Worm (Caenorhabditis elegans) whole organism, L3 larva: Measurements from ENCODE around the gene F49C12.9.

ENCODE experiments used
- R02D3.7 ChIP-seq: fragments of 150-350 bp; optimal IDR thresholded peaks from 2 replicates; lab custom pipeline; 2014; ENCODE audit warnings: missing biosample characterization, missing genetic modification characterization
- aly-2 ChIP-seq: fragments of 150-350 bp; optimal IDR thresholded peaks from 2 replicates; lab custom pipeline; 2014; ENCODE audit warnings: missing biosample characterization, missing genetic modification characterization
- ama-1 ChIP-seq: fragments of 150-350 bp; optimal IDR thresholded peaks from 2 replicates; lab custom pipeline; 2018
- ceh-16 ChIP-seq: sonication (generic microtip); optimal IDR thresholded peaks from 2 replicates; lab custom pipeline; 2017; ENCODE audit warnings: missing biosample characterization, missing genetic modification characterization
- ceh-82 ChIP-seq: fragments of 150-350 bp; optimal IDR thresholded peaks from 2 replicates; lab custom pipeline; 2014; ENCODE audit warnings: missing biosample characterization, missing genetic modification characterization
- daf-12 ChIP-seq: fragments of 150-350 bp; optimal IDR thresholded peaks from 2 replicates; lab custom pipeline; 2014; ENCODE audit warnings: missing biosample characterization, missing genetic modification reagents, missing genetic modification characterization
- egl-27 ChIP-seq: sonication (generic microtip); optimal IDR thresholded peaks from 4 replicates; lab custom pipeline; 2017; ENCODE audit warnings: missing biosample characterization, missing genetic modification reagents, missing genetic modification characterization
- egl-5 ChIP-seq: fragments of 150-350 bp; optimal IDR thresholded peaks from 2 replicates; lab custom pipeline; 2017; ENCODE audit warnings: missing biosample characterization, missing genetic modification reagents, missing genetic modification characterization, inconsistent platforms
- elt-1 ChIP-seq: fragments of 150-350 bp; optimal IDR thresholded peaks from 2 replicates; lab custom pipeline; 2014; ENCODE audit warnings: missing biosample characterization, missing genetic modification characterization
- elt-2 ChIP-seq: sonication (generic microtip); optimal IDR thresholded peaks from 2 replicates; lab custom pipeline; 2016; ENCODE audit warnings: missing genetic modification reagents, mild to moderate bottlenecking, missing genetic modification characterization, missing compliant biosample characterization
- elt-3 ChIP-seq, 3 experiments: fragments of 150-350 bp in 1 of 3; sonication (generic microtip) in 2 of 3; optimal IDR thresholded peaks; 2 replicates in 2 of 3; 4 replicates in 1 of 3; lab custom pipeline; 2014 to 2017; ENCODE audit warnings: missing biosample characterization in 3 of 3, missing genetic modification characterization in 3 of 3
- eor-1 ChIP-seq, 2 experiments: fragments of 150-350 bp; optimal IDR thresholded peaks; 2 replicates each; lab custom pipeline; 2014 to 2018; ENCODE audit warnings: missing biosample characterization in 2 of 2, missing genetic modification characterization in 2 of 2
- hmg-11 ChIP-seq: sonication (generic microtip); optimal IDR thresholded peaks from 2 replicates; lab custom pipeline; 2016; ENCODE audit warnings: missing genetic modification characterization, missing compliant biosample characterization
- lin-15B ChIP-seq: fragments of 150-350 bp; optimal IDR thresholded peaks from 2 replicates; lab custom pipeline; 2014; ENCODE audit warnings: missing biosample characterization, missing genetic modification characterization
- lsy-12 ChIP-seq: sonication (generic microtip); optimal IDR thresholded peaks from 2 replicates; lab custom pipeline; 2016; ENCODE audit warnings: mild to moderate bottlenecking, missing genetic modification characterization, missing compliant biosample characterization
- mml-1 ChIP-seq: fragments of 150-350 bp; sonication (generic microtip); optimal IDR thresholded peaks from 3 replicates; lab custom pipeline; 2014; ENCODE audit warnings: missing biosample characterization, missing genetic modification characterization
- nfya-1 ChIP-seq: sonication (generic microtip); optimal IDR thresholded peaks from 2 replicates; lab custom pipeline; 2017; ENCODE audit warnings: missing genetic modification characterization, mild to moderate bottlenecking, missing compliant biosample characterization, antibody characterized with exemption, moderate library complexity; ENCODE audit not compliant: insufficient read depth
- nhr-23 ChIP-seq: fragments of 150-350 bp; optimal IDR thresholded peaks from 2 replicates; lab custom pipeline; 2014; ENCODE audit warnings: missing biosample characterization, missing genetic modification reagents, missing genetic modification characterization
- nhr-43 ChIP-seq: sonication (generic microtip); optimal IDR thresholded peaks from 2 replicates; lab custom pipeline; 2016; ENCODE audit warnings: mild to moderate bottlenecking, missing genetic modification characterization, missing compliant biosample characterization; ENCODE audit not compliant: poor library complexity, severe bottlenecking
- nhr-67 ChIP-seq: fragments of 150-350 bp; optimal IDR thresholded peaks from 2 replicates; lab custom pipeline; 2014; ENCODE audit warnings: missing biosample characterization, missing genetic modification characterization
- nhr-77 ChIP-seq: fragments of 150-350 bp; optimal IDR thresholded peaks from 2 replicates; lab custom pipeline; 2014; ENCODE audit warnings: missing biosample characterization, missing genetic modification characterization
- pha-4 ChIP-seq: fragments of 150-350 bp; optimal IDR thresholded peaks from 2 replicates; lab custom pipeline; 2014; ENCODE audit warnings: missing biosample characterization, missing genetic modification reagents, missing genetic modification characterization
- pqm-1 ChIP-seq: fragments of 150-350 bp; optimal IDR thresholded peaks from 2 replicates; lab custom pipeline; 2017; ENCODE audit warnings: missing biosample characterization, missing genetic modification characterization, inconsistent platforms
- sea-2 ChIP-seq: fragments of 150-350 bp; sonication (generic microtip); optimal IDR thresholded peaks from 4 replicates; lab custom pipeline; 2014; ENCODE audit warnings: missing biosample characterization, missing genetic modification reagents, missing genetic modification characterization
- snpc-4 ChIP-seq: fragments of 150-350 bp; optimal IDR thresholded peaks from 2 replicates; lab custom pipeline; 2014; ENCODE audit warnings: missing biosample characterization, missing genetic modification characterization
- tbx-2 ChIP-seq: sonication (generic microtip); optimal IDR thresholded peaks from 2 replicates; lab custom pipeline; 2016; ENCODE audit warnings: mild to moderate bottlenecking, missing genetic modification characterization, missing compliant biosample characterization
- unc-39 ChIP-seq: sonication (generic microtip); optimal IDR thresholded peaks from 4 replicates; lab custom pipeline; 2017; ENCODE audit warnings: missing biosample characterization, missing genetic modification characterization
- unc-62 ChIP-seq: fragments of 150-350 bp; sonication (generic microtip); optimal IDR thresholded peaks from 4 replicates; lab custom pipeline; 2014; ENCODE audit warnings: missing biosample characterization, missing genetic modification reagents, missing genetic modification characterization
- zag-1 ChIP-seq: fragments of 150-350 bp; optimal IDR thresholded peaks from 2 replicates; lab custom pipeline; 2014; ENCODE audit warnings: missing biosample characterization, missing genetic modification characterization
- ztf-11 ChIP-seq: fragments of 150-350 bp; optimal IDR thresholded peaks from 2 replicates; lab custom pipeline; 2014; ENCODE audit warnings: missing biosample characterization, missing genetic modification characterization
- ztf-4 ChIP-seq: fragments of 150-350 bp; optimal IDR thresholded peaks from 2 replicates; lab custom pipeline; 2014; ENCODE audit warnings: missing biosample characterization, missing genetic modification characterization

F49C12.9 gene

DNA sequence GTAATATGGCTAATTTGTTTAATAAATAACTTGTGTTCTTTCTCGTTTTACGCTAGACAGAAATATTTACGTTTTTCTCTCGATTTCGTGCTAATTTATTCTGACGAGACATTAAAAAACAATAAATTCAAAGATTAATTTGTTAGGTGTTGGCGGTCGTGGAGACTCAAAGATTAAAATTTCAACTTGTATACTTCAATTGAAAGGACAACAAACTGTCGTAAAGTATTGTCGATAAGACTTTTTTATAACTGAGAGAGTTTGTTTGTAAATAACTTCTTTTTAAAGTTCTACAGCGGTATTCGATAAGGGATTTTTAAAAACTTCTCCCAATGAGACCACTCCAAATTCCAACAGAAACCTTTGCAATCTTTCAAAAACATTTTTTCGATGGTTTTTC lies 37.7 kb upstream of the F49C12.9 start:
- no peak for TF ChIP-seq zag-1 (tag; lab: Kevin White, UChicago)
- no peak for TF ChIP-seq ama-1 (lab: Kevin White, UChicago)

DNA sequence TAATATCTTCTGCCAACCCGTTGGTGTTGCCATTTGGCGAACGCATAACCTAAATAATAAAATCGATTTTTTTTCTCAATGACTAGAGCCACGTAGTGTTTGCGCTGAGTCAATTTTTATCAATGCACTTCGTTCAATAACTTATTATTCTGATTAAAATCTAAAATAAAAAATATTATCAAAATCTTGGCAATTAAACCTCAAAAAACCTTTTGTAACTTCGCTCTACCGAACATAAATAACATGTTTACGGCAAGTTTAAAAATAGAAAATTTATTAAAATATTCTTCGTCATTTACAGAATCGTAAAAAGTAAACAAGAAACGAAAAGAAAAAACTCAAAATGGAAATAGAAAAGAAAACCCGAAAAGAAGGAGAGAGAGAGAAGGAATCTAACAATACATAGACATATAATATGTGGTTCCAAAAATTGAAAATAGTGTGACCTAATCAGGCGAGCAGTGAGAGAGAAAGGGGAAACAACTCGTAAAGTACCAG lies 27.1 kb upstream of the F49C12.9 start, which contains the start of gene pigc-1:
TSS of gene pigc-1 (minus strand) at position 51 of the 498 bp plus-strand sequence.
- TF ChIP-seq egl-27 (no peak), pha-4 (tag; lab: Kevin White, UChicago) (peak; percentile 80)

DNA sequence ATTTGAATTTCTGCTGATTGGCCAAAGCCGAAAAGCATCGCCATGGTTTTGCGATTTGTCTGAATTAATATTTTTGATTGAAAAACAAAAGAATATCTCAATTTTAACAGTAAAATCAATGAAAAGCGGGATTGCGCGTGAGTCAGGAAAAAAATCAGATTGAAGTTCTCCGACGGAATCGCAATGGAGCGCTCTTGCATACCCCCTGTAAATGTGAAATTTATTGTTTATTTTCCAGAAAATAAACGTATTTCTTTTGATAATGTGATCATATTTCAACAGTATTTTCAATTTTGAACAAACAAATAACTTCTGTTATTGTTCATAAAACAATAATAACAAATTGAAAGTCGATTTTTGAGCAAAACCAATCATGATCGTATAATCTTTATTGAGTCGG lies 25.6 kb upstream of the F49C12.9 start, which contains the start of gene vps-26:
TSS of gene vps-26 (minus strand) at position 200 of the 400 bp plus-strand sequence.
- TF ChIP-seq hmg-11 (tag; lab: Kevin White, UChicago) (peak; percentile 35), pha-4 (tag; lab: Kevin White, UChicago) (peak; percentile 81), ceh-16 (no peak), lin-15B (peak; percentile 36), nhr-43 (no peak), elt-2 (tag; lab: Kevin White, UChicago) (peak; percentile 10), nhr-23 (tag; lab: Kevin White, UChicago) (no peak)

DNA sequence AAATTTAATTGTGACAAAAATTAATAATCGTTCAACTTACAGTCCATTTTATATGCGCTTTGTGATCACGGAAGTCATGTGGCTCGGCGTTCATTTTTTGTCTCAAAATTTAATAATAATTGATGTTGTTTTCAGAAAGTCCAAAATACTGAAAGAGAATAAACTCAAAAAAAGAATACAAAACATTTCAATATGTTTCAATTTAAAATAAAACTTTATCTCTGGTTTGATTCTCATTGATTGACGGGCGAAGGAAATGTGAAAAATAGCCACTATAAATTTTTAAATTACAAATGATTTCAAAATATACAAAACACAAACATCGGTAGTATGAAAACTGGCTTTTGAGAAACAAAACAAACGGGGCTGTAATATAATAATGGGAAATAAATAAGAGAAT lies 23.2 kb upstream of the F49C12.9 start, which contains the start of gene T20D3.6:
TSS of gene T20D3.6 (minus strand) at position 101 of the 400 bp plus-strand sequence.
- no peak for TF ChIP-seq ceh-82 (tag; lab: Kevin White, UChicago)
- no peak for TF ChIP-seq elt-1 (tag; lab: Kevin White, UChicago)
- TF ChIP-seq nhr-43: no peak
- TF ChIP-seq pqm-1 (tag; lab: Kevin White, UChicago): no peak
- TF ChIP-seq zag-1 (tag; lab: Kevin White, UChicago): no peak
- no peak for TF ChIP-seq nhr-77 (tag; lab: Kevin White, UChicago)
- TF ChIP-seq, all 47 proteins: peak for 0

DNA sequence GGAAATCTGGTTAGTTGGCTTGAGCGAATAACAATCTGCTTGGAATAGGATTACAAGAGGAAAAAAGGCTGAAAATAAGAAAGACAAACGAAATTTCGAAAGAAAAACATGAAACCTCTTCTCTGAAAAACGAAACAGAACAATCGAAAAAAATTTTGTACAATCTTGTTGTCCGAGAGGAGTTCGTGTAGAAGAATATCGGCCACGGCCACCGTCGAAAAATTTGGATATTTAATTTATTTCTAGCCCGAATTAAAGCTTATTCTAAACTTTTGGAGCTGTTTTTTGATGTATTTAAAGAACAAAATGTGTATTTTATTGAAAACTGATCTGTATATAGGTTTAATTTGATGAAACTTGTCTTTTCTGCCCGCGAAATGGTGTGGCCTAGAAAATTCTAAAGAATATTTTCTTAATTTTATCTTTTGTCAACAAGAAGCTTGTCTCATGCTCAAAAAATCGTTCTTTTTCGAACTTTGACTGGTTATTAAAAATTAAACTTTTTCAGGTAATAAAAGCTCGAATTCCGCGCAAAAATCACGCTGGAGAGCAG lies 20.6 kb upstream of the F49C12.9 start, which contains the start of gene T20D3.5:
TSS of gene T20D3.5 (plus strand) at position 503 of the 553 bp plus-strand sequence.
- no peak for TF ChIP-seq elt-2 (tag; lab: Kevin White, UChicago)
- no peak for TF ChIP-seq nhr-23 (tag; lab: Kevin White, UChicago)
- no peak for TF ChIP-seq unc-62
- TF ChIP-seq nhr-77 (tag; lab: Kevin White, UChicago): no peak
- no peak for TF ChIP-seq nhr-67
- no peak for TF ChIP-seq unc-39
- no peak for TF ChIP-seq pha-4 (tag; lab: Kevin White, UChicago)
- no peak for TF ChIP-seq ama-1 (lab: Kevin White, UChicago)
- TF ChIP-seq ztf-11 (tag; lab: Kevin White, UChicago): no peak
- no peak for TF ChIP-seq ceh-82 (tag; lab: Kevin White, UChicago)
- TF ChIP-seq tbx-2: no peak
- TF ChIP-seq egl-5 (tag; lab: Kevin White, UChicago): no peak
- no peak for TF ChIP-seq ztf-4 (tag; lab: Kevin White, UChicago)
- no peak for TF ChIP-seq sea-2 (GFP tag; lab: Kevin White, UChicago)
- no peak for TF ChIP-seq snpc-4 (tag; lab: Kevin White, UChicago)
- no peak for TF ChIP-seq mml-1
- no peak for TF ChIP-seq elt-3 (tag; optimal IDR thresholded peaks at IDR 0.05; lab: Kevin White, UChicago)
- no peak for TF ChIP-seq eor-1 (tag; optimal IDR thresholded peaks at IDR 0.05; lab: Kevin White, UChicago)
- TF ChIP-seq daf-12: no peak
- TF ChIP-seq aly-2: no peak

DNA sequence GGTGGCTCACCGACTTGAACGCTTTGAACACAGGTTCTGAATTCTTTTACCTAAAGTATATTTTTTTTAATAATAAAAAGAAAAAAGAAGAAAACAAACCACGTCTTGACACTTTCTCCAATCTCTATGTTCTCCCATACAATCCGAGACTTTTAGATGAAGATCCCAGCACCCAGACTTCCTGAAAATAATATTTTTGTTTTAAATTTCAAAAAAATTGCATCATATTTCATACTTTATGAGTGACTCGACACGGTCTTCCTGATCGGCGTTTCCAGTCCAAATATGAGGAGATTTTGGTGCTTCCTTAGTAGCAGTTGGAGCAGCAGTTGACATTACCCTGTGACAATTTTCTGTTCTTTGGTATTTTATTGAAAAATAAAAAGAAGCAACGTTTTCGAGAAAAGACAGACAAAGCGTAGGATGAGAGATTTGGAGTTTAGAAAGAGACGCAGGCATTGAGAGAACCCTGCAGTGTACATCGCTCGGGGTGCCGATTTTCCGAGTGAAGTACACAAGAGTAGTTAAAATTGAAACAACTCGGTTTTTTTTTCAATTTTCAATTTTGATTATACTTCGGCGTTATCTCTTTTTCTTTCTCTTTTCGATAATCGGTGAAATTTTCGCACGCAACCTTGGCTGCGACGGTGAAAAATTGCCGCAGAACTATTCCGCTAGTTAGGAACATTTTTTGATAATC lies 19.7 kb upstream of the F49C12.9 start, which contains the start of the genes coa-4 and T20D3.14:
TSS of gene coa-4 (minus strand) at position 51 of the 700 bp plus-strand sequence.
TSS of gene T20D3.14 (minus strand) at position 358 of the 700 bp plus-strand sequence.
- TF ChIP-seq snpc-4 (tag; lab: Kevin White, UChicago) (peak; percentile 27), lin-15B (peak; percentile 25), aly-2 (no peak), elt-2 (tag; lab: Kevin White, UChicago) (peak; percentile 75), ama-1 (lab: Kevin White, UChicago) (no peak), lsy-12 (no peak), egl-27 (no peak), hmg-11 (tag; lab: Kevin White, UChicago) (peak; percentile 2), nfya-1 (peak; percentile 61), R02D3.7 (no peak), pha-4 (tag; lab: Kevin White, UChicago) (peak; percentile 80)
